Fruit fly (Drosophila melanogaster) whole organism, pupa: ENCODE results near the gene mgl.

ENCODE experiments used
- CG10348 ChIP-seq: fragments of 200-800 bp; sonication (Bioruptor generic); IDR thresholded peaks from 2 replicates; pipeline ENCODE4 v1.3.6; 2022; ENCODE audit warnings: missing biosample characterization, missing genetic modification characterization
- CG12605 ChIP-seq: fragments of 200-800 bp; sonication (Bioruptor generic); IDR thresholded peaks from 2 replicates; pipeline ENCODE4 v1.3.6; 2022; ENCODE audit warnings: missing biosample characterization, missing genetic modification characterization
- CG13204 ChIP-seq: fragments of 200-800 bp; sonication (Bioruptor generic); optimal IDR thresholded peaks from 2 replicates; lab custom pipeline; 2018; ENCODE audit warnings: missing biosample characterization, mild to moderate bottlenecking, missing genetic modification characterization, moderate library complexity
- CG14655 ChIP-seq: fragments of 200-800 bp; sonication (Bioruptor generic); optimal IDR thresholded peaks from 3 replicates; lab custom pipeline; 2017; ENCODE audit warnings: mild to moderate bottlenecking, missing biosample characterization, missing genetic modification reagents, missing genetic modification characterization
- CG15710 ChIP-seq: fragments of 200-800 bp; sonication (Bioruptor generic); optimal IDR thresholded peaks from 2 replicates; lab custom pipeline; 2018; ENCODE audit warnings: missing biosample characterization, mild to moderate bottlenecking, missing genetic modification characterization, moderate library complexity
- CG17806 ChIP-seq: fragments of 200-800 bp; sonication (Bioruptor generic); optimal IDR thresholded peaks from 2 replicates; lab custom pipeline; 2018; ENCODE audit warnings: missing biosample characterization, mild to moderate bottlenecking, missing genetic modification characterization, moderate library complexity
- CG32121 ChIP-seq: fragments of 200-800 bp; sonication (Bioruptor generic); IDR thresholded peaks from 2 replicates; pipeline ENCODE4 v1.3.6; 2022; ENCODE audit warnings: missing biosample characterization, missing genetic modification characterization
- CG34367 ChIP-seq: fragments of 200-800 bp; sonication (Bioruptor generic); optimal IDR thresholded peaks from 2 replicates; lab custom pipeline; 2018; ENCODE audit warnings: missing biosample characterization, mild to moderate bottlenecking, missing genetic modification characterization
- CG4496 ChIP-seq: fragments of 200-800 bp; sonication (Bioruptor generic); IDR thresholded peaks from 3 replicates; pipeline ENCODE4 v1.3.6; 2022; ENCODE audit warnings: missing biosample characterization, missing genetic modification characterization
- CG8159 ChIP-seq: fragments of 200-800 bp; sonication (Bioruptor generic); optimal IDR thresholded peaks from 3 replicates; lab custom pipeline; 2018; ENCODE audit warnings: missing biosample characterization, mild to moderate bottlenecking, missing genetic modification characterization, moderate library complexity
- CG8301 ChIP-seq: fragments of 200-800 bp; sonication (Bioruptor generic); optimal IDR thresholded peaks from 2 replicates; lab custom pipeline; 2018; ENCODE audit warnings: missing biosample characterization, mild to moderate bottlenecking, missing genetic modification characterization
- CG9948 ChIP-seq: fragments of 200-800 bp; sonication (Bioruptor generic); optimal IDR thresholded peaks from 2 replicates; lab custom pipeline; 2018; ENCODE audit warnings: missing biosample characterization, mild to moderate bottlenecking, missing genetic modification characterization, moderate library complexity
- D1 ChIP-seq: fragments of 200-800 bp; sonication (Bioruptor generic); optimal IDR thresholded peaks from 2 replicates; lab custom pipeline; 2018; ENCODE audit warnings: missing biosample characterization, mild to moderate bottlenecking, missing genetic modification characterization, moderate library complexity
- EcR ChIP-seq: fragments of 200-800 bp; sonication (Bioruptor generic); optimal IDR thresholded peaks from 3 replicates; lab custom pipeline; 2019; ENCODE audit warnings: missing biosample characterization, missing genetic modification characterization, mild to moderate bottlenecking, moderate library complexity, missing genetic modification reagents
- Ets98B ChIP-seq: fragments of 200-800 bp; sonication (Bioruptor generic); IDR thresholded peaks from 2 replicates; pipeline ENCODE4 v1.3.6; 2022; ENCODE audit warnings: missing biosample characterization, missing genetic modification characterization
- Pif1A ChIP-seq: fragments of 200-800 bp; sonication (Bioruptor generic); optimal IDR thresholded peaks from 3 replicates; lab custom pipeline; 2016; ENCODE audit warnings: missing biosample characterization, missing genetic modification characterization
- Pif1B ChIP-seq: fragments of 200-800 bp; sonication (Bioruptor generic); optimal IDR thresholded peaks from 3 replicates; lab custom pipeline; 2016; ENCODE audit warnings: missing biosample characterization, missing genetic modification characterization
- Snoo ChIP-seq: fragments of 200-800 bp; sonication (Bioruptor generic); optimal IDR thresholded peaks from 3 replicates; lab custom pipeline; 2017; ENCODE audit warnings: missing biosample characterization, mild to moderate bottlenecking, missing genetic modification characterization, inconsistent platforms
- fd96Ca ChIP-seq: fragments of 200-800 bp; sonication (Bioruptor generic); IDR thresholded peaks from 3 replicates; pipeline ENCODE4 v1.3.6; 2022; ENCODE audit warnings: missing biosample characterization, missing genetic modification characterization
- gl ChIP-seq: fragments of 200-800 bp; sonication (Bioruptor generic); optimal IDR thresholded peaks from 2 replicates; lab custom pipeline; 2018; ENCODE audit warnings: missing biosample characterization, mild to moderate bottlenecking, missing genetic modification characterization
- rn ChIP-seq: fragments of 200-800 bp; sonication (Bioruptor generic); IDR thresholded peaks from 2 replicates; pipeline ENCODE4 v1.3.6; 2022; ENCODE audit warnings: missing biosample characterization, missing genetic modification characterization

mgl gene

DNA sequence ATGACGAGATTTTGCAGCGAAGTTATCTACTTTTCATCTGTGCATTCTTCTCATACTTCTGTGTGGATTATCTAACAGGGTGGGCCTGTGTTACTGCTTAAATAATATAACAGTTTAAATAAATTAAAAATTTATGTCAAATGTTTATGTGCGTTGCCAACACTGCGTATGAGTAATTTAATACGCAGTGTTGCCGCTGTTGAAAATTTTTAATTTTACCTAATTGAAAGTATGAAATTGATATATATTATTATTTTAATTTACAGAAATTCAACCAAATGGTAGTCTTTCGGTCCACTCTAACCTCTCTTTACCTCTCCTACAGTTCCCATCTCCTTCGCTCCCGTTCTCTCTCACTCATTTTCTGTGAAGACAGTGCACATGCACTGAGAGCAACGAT, 33.8 kb downstream of the mgl start:
- TF ChIP-seq CG17806 (tag; lab: Kevin White, UChicago) (peak; percentile 52), gl (tag; lab: Kevin White, UChicago) (no peak), EcR (no peak), CG4496 (GFP tag; lab: Robert Waterston, UW) (peak; percentile 61; the same call in 2 of the 3 replicates), CG12605 (GFP tag; lab: Robert Waterston, UW) (peak; percentile 9; the same call in 1 of the 2 replicates), CG8301 (peak; percentile 67), CG32121 (GFP tag; lab: Robert Waterston, UW) (peak; percentile 78), CG14655 (peak; percentile 71), CG10348 (GFP tag; lab: Robert Waterston, UW) (no peak), rn (GFP tag; lab: Robert Waterston, UW) (0 out of 2 replicates have a peak, but pooled peaks have one; percentile 5), Snoo (tag; lab: Kevin White, UChicago) (peak; percentile 20), Pif1A (GFP tag; lab: Kevin White, UChicago) (peak; percentile 62), Ets98B (GFP tag; lab: Robert Waterston, UW) (peak; percentile 63), D1 (peak; percentile 58), CG13204 (GFP tag; lab: Kevin White, UChicago) (no peak), CG9948 (tag; lab: Kevin White, UChicago) (peak; percentile 52), Pif1B (peak; percentile 40), CG8159 (peak; percentile 99), fd96Ca (GFP tag; lab: Robert Waterston, UW) (peak; percentile 31; the same call in 1 of the 3 replicates), CG34367 (tag; lab: Kevin White, UChicago) (peak; percentile 6), CG15710 (tag; lab: Kevin White, UChicago) (peak; percentile 45)

- TF ChIP-seq CG32121 (GFP tag; lab: Robert Waterston, UW) (peak; percentile 85), CG15710 (tag; lab: Kevin White, UChicago) (peak; percentile 17), CG8159 (peak; percentile 42), gl (tag; lab: Kevin White, UChicago) (no peak), Snoo (tag; lab: Kevin White, UChicago) (peak; percentile 16), CG17806 (tag; lab: Kevin White, UChicago) (peak; percentile 60), D1 (peak; percentile 5), Ets98B (GFP tag; lab: Robert Waterston, UW) (peak; percentile 83), Pif1B (peak; percentile 77), EcR (peak; percentile 17), CG14655 (peak; percentile 92), fd96Ca (GFP tag; lab: Robert Waterston, UW) (peak; percentile 86), CG10348 (GFP tag; lab: Robert Waterston, UW) (no peak), CG9948 (tag; lab: Kevin White, UChicago) (peak; percentile 66), CG34367 (tag; lab: Kevin White, UChicago) (peak; percentile 40), CG13204 (GFP tag; lab: Kevin White, UChicago) (no peak), Pif1A (GFP tag; lab: Kevin White, UChicago) (peak; percentile 83), rn (GFP tag; lab: Robert Waterston, UW) (peak; percentile 78), CG8301 (peak; percentile 85), CG4496 (GFP tag; lab: Robert Waterston, UW) (peak; percentile 90), CG12605 (GFP tag; lab: Robert Waterston, UW) (peak; percentile 62; the same call in 1 of the 2 replicates)
Measured at dm6 chrX:9460618-9461245, 39.2 kb downstream of the mgl start.

DNA sequence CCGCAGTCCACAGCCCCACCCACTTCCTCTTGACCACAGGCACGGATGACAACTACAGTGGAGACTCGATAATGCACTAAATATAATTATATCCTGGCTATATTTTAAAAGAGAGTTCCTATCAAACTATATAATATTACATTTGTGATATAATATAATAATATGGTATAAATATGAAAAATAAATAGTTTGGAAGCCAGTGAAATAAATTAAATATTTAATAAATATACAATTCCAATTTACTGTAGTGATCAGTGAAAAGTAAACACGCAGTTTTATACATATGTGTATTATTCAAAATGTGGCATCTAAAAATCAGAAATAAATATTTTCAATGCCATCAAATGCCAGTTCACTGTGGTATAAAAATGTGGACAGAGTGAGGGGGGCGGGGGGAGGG, 43.5 kb downstream of the mgl start:
- TF ChIP-seq CG8159 (no peak), CG10348 (GFP tag; lab: Robert Waterston, UW) (no peak), D1 (no peak), CG14655 (peak; percentile 4)

DNA sequence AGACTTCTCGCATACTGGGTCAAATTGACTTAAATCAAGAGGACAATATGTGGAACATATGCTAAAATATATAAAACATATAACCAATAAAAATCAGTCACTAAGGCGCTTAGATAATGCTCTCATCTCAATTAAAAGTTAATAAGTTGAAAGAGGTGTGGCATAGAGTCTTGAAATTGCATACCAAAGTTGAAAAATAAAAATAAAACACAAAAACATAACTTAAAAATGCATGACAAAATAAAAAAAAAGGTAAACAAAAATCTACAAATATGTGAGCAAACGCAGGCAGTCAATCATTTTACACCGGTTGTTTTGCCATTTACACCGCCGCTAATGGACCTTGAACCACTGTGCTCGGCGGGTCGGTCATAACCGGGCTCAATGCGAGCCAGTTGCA, 53.8 kb downstream of the mgl start, which contains the start of gene CG44815:
TSS of gene CG44815 (minus strand) at position 51 of the 400 bp plus-strand sequence.
- TF ChIP-seq CG12605 (GFP tag; lab: Robert Waterston, UW) (no peak), CG14655 (peak; percentile 54), Pif1A (GFP tag; lab: Kevin White, UChicago) (no peak), CG17806 (tag; lab: Kevin White, UChicago) (no peak), CG8159 (no peak), Pif1B (no peak), rn (GFP tag; lab: Robert Waterston, UW) (no peak), D1 (no peak), CG34367 (tag; lab: Kevin White, UChicago) (no peak), CG9948 (tag; lab: Kevin White, UChicago) (no peak), CG32121 (GFP tag; lab: Robert Waterston, UW) (no peak), Snoo (tag; lab: Kevin White, UChicago) (no peak), CG15710 (tag; lab: Kevin White, UChicago) (no peak), CG4496 (GFP tag; lab: Robert Waterston, UW) (peak; percentile 50; the same call in 2 of the 3 replicates), Ets98B (GFP tag; lab: Robert Waterston, UW) (0 out of 2 replicates have a peak, but pooled peaks have one; percentile 9), gl (tag; lab: Kevin White, UChicago) (no peak), CG10348 (GFP tag; lab: Robert Waterston, UW) (no peak), CG8301 (peak; percentile 30), CG13204 (GFP tag; lab: Kevin White, UChicago) (no peak), EcR (no peak), fd96Ca (GFP tag; lab: Robert Waterston, UW) (no peak)

- TF ChIP-seq CG9948 (tag; lab: Kevin White, UChicago) (peak; percentile 22), CG32121 (GFP tag; lab: Robert Waterston, UW) (no peak), CG34367 (tag; lab: Kevin White, UChicago) (peak; percentile 26), D1 (no peak), CG13204 (GFP tag; lab: Kevin White, UChicago) (no peak), CG15710 (tag; lab: Kevin White, UChicago) (peak; percentile 31), Pif1B (peak; percentile 4), Pif1A (GFP tag; lab: Kevin White, UChicago) (peak; percentile 37), CG17806 (tag; lab: Kevin White, UChicago) (peak; percentile 20), Snoo (tag; lab: Kevin White, UChicago) (no peak), gl (tag; lab: Kevin White, UChicago) (no peak), Ets98B (GFP tag; lab: Robert Waterston, UW) (no peak), CG8301 (peak; percentile 18), CG10348 (GFP tag; lab: Robert Waterston, UW) (no peak), rn (GFP tag; lab: Robert Waterston, UW) (no peak), CG8159 (peak; percentile 40), CG4496 (GFP tag; lab: Robert Waterston, UW) (peak; percentile 68; the same call in 2 of the 3 replicates), EcR (no peak), CG14655 (peak; percentile 33), CG12605 (GFP tag; lab: Robert Waterston, UW) (no peak), fd96Ca (GFP tag; lab: Robert Waterston, UW) (peak; percentile 53; the same call in 1 of the 3 replicates)
- TF ChIP-seq, all 21 proteins: peak for 11
Measured at dm6 chrX:9440559-9440958, 59.4 kb downstream of the mgl start.
